Worm (Caenorhabditis elegans): ENCODE results near the gene T19H12.3.

DNA sequence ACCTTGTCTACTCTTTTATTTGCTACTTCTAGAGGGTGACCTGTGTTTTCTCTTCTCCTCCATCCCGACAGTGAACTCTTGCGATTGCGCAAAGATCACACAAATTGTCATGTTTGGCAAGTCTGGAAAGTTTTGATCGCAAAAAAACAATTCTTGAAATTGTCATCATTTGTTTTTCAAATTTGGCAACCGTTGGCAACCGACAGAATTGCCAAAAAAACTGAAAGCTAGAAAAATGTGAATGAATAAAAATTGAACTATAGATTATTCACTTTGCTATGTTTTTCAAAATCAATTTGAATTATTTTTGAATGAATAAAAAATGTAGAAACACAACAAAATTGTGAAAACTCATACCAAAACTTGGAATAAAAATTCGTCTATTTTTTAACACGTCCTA lies 9.5 kb downstream of the T19H12.3 start, which contains the start of gene ugt-11:
- TF ChIP-seq ama-1 (optimal IDR thresholded peaks at IDR 0.05) (no peak), hmbx-1 (tag; optimal IDR thresholded peaks at IDR 0.05) (no peak), scrt-1 (GFP tag; IDR thresholded peaks at IDR 0.05) (no peak), B0310.2 (tag; optimal IDR thresholded peaks at IDR 0.05) (no peak), hmg-4 (GFP tag; optimal IDR thresholded peaks at IDR 0.05) (no peak), sea-1 (GFP tag; conservative IDR thresholded peaks at IDR 0.05) (no peak), aly-1 (tag; optimal IDR thresholded peaks at IDR 0.05) (no peak), tra-4 (tag; optimal IDR thresholded peaks at IDR 0.05) (no peak), ets-7 (tag; optimal IDR thresholded peaks at IDR 0.05) (no peak), flt-1 (GFP tag; IDR thresholded peaks at IDR 0.05) (no peak)

Data from whole organism, early embryonic.